Fruit fly (Drosophila melanogaster) ovary, adult (tissue): ENCODE data around the gene CG43355.

ENCODE experiments used
- CG17801 ChIP-seq: fragments of 200-800 bp; optimal IDR thresholded peaks from 2 replicates; lab custom pipeline; 2019; ENCODE audit warnings: missing biosample characterization, mild to moderate bottlenecking, missing genetic modification characterization, moderate library complexity; ENCODE audit not compliant: partially characterized antibody

CG43355 gene

DNA sequence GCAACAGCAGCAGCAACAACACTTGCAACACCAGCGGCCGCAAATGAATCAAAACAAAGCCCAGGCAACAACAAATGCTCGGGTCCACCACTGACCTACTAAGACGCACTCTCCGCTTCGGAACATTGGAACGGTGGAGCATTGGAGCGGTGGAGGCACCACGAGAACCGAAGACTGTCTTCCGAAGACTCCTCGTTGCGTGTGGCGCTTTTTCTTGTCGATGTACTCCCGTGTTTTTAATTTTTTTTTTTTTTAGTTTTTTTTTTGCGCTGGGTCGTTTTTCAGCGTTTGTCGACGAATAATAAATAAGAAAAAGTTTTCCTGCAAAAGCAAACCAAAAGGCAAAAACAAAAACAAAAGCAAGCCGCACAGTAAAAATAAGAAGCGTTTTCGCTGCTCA, 16.1 kb downstream of the CG43355 start:
- no peak for TF ChIP-seq CG17801 (GFP tag; lab: Kevin White, UChicago)

DNA sequence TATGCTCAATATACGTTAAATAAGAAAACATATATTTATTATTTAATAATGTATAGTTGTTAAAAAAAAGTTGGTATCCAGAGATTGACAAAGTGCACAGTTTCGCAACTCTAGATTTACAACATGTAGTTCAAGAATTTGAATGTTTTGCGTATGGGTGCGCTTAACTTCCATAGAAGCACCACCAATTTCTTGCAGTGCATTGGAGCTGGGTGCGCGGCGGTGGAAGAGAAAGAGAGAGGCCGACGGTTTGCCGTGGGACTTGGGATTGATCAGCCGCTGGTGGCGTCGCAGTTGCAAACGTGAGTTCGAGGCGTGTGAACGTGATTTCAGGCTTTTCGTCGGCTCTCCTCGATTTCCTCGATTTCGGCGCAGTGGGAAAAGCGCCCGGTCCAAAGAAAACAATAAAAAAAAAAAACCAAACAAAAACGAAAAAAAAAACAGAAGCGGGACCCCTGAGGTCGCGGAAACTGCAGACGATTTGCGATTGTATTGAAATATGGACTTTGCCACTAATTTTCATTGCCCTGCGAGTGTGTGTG, 17.0 kb downstream of the CG43355 start, which contains the start of gene spz4:
TSS of gene spz4 (plus strand) at position 289 of the 542 bp plus-strand sequence.
- TF ChIP-seq CG17801 (GFP tag; lab: Kevin White, UChicago) = no peak

DNA sequence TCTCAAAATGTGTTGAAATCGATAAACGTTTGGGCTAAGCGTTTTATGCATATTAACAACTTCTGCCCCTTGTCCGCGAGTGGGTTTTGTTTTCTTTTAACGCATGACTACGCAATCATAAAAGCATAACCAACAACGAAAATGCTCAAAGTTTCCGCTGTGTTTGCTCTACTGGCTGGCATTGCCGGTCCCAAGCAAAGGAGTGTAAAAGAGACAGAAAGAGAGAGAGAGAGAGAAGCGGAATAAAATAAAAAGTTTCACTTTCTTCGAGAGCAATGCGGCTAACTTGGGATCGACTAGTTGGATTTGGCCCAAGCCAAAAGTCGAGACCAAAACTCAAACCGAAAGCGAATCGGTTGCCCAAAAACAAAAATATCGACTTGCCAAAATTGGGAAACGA, 18.2 kb downstream of the CG43355 start:
- TF ChIP-seq CG17801 (GFP tag; lab: Kevin White, UChicago) = no peak

DNA sequence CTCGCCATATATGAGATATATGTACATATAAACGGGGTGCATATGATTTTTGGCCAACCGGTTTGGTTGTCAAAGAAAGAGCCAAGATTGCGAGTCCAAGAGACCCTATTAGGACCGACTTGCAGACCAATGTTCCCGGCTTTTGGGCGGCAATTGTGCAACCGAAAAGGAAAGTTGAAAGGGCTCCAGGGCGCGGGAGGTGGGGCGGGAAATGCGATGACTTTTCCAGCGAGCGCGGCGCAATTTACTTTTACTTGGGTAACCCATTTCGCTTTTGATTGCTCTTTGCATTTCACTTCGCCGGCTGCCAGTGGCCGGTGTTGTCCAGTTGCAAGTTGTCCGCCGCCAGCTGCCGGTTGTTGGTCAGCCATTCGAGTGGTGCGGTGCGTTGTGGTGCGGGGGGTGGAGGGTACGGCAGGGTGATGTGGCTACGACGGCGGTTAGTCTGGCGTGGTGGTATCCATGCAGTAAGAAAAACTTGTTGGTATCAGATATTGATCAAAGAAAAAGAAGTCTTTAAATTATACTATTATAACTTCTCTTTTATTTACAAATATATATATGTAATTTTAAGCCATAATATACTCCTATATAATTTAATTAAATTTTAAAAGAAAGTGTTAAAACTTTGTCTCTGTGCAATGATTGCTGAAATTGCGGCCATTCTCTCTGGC, 20.5 kb downstream of the CG43355 start:
- TF ChIP-seq CG17801 (GFP tag; lab: Kevin White, UChicago) = no peak

DNA sequence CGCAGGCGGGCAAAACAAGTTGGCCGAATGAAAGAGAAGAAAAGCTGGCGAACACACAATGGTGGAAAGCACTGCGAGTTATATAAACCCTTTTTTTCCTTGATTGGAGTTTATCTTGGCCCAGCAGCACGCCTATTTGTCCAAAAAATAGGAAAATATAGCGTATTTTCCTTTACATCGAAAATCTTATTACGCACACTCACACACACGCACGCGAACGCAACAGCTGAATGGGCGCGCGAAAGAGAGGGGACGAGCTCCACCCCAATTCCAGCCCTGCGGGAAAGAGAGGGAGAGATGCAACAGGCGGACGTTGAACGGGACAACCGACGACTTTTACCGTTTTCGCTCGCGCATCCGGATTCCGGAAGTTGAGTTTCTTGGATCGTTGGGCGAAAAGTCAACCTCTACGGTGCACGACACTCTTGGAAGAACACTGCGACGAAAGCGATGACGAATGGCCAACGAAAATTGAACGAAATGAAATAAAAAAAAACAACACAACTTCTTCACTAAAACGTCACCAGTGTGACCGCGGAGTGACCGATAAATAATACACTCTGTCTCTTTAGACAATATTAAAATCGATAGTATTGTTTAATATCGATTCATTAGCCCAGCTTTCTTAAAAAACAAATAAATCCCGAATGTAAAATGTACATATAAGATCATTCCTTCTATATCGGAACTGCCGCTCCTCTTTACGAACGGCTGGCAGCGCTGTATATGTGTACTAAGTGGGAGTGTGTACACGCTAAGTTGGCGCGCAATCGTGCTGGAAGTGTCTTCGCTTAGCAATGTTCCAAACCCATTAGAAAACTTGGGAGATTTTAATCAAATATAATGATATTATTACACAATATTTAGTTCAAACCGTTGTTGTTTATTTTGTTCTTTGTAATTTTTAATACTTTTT, 32.3 kb downstream of the CG43355 start, which contains the start of the genes Dlg5 and CG4970:
TSS of gene Dlg5 (minus strand) at position 556 of the 916 bp plus-strand sequence.
TSS of gene CG4970 (plus strand) at position 866 of the 916 bp plus-strand sequence.
- no peak for TF ChIP-seq CG17801 (GFP tag; lab: Kevin White, UChicago)

DNA sequence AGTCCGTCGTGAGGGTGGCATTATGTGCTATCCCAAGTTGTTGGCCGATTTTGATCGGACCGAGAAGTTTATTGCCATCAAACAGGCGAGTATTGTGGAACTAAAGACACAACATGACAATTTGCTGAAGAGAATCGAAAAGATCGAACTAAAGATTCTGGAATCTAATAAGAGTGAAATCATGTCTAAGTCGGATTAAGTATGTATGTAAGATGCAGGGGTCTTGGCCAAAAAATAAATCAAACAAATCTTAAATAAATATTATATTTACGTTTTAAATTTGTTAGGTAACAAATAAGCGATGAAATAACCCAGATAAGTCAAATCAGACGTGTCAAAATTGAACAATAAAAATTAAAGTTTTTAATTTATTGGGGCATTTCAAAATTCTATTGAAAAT, 35.0 kb downstream of the CG43355 start, which contains the start of gene CG14929:
TSS of gene CG14929 (plus strand) at position 301 of the 400 bp plus-strand sequence.
- TF ChIP-seq CG17801 (GFP tag; lab: Kevin White, UChicago) = no peak

DNA sequence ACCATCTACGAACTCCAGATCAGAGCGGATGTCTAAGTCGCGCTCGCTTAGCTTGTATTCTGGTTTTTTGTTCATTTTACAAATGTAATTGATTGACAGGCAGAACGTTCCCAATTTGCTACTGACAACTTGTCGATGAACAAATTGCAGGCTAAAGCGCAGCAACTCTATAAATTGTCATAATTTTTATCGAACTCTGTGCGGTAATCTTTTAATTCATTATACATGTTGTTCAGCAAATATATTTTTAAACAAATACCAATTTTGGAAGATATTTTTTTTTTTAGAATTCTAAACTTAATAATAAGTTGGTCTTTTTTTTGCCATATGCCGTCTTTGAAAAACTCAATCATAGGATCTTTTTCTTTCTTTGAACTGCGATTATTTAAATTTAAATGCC, 36.7 kb downstream of the CG43355 start, which contains the start of gene CG14930:
TSS of gene CG14930 (minus strand) at position 101 of the 400 bp plus-strand sequence.
- TF ChIP-seq CG17801 (GFP tag; lab: Kevin White, UChicago) = no peak

DNA sequence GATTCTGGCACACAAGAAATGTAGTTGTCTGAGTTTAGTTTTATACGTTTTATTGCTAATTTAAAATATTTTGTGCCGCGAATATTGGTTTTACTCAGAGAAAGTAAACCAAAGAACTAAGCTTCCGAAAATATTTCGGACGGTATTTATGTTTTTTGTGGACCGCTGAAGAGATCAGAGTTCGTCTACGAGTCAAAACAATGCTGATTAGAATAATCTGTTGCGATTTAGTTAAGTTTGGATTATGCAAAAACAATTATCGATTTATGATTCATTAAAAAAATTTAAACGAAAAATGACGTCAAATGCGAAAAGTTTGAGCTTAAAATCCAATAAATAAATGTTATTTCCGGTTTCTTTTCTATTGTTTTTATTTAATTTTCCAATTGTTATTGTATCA, 38.2 kb downstream of the CG43355 start, which contains the start of gene CG43153:
TSS of gene CG43153 (minus strand) at position 101 of the 400 bp plus-strand sequence.
- no peak for TF ChIP-seq CG17801 (GFP tag; lab: Kevin White, UChicago)

DNA sequence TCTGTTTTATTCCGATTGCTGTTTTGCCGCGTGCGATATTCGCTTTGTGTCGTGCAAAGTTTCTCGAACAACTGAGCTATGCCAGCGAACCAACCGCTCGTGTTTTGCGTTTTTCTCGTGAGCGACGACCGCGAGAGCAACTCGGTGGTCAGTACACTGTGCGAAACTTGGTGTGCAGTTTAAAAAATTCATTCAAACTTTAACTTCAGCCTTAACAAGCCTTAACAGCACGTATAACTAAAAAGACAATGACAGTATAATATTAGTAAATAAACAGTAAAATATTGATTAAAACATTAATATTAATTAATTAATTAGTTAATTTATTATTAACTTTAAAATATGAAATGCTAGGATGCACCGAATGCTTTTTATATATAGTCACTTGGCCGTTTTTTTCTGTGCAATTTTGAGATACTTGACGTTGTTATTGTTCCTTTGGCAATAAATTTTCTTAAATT, 43.7 kb downstream of the CG43355 start, which contains the start of gene CG31705:
TSS of gene CG31705 (minus strand) at position 77 of the 461 bp plus-strand sequence.
- TF ChIP-seq CG17801 (GFP tag; lab: Kevin White, UChicago) = peak; percentile 73

DNA sequence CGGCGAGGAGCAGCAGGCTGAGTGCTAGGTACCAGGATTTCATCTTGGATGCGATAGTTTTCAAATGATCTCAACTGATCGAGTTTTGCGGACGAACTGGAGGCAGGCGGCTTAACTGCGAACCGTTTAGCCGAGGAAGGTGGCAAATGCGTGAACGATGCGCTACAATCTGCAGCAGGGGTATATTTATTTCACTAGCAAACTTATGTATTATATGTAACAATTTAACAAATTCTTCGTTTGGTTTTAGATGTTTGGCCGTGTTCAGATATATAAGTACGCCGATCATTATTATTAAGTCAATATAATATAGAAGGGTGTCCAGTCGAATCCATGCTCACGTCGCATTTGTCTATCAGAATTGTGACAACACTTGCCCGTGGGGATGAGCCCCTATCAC, 46.4 kb downstream of the CG43355 start, which contains the start of gene CG31706:
TSS of gene CG31706 (minus strand) at position 101 of the 400 bp plus-strand sequence.
- no peak for TF ChIP-seq CG17801 (GFP tag; lab: Kevin White, UChicago)

DNA sequence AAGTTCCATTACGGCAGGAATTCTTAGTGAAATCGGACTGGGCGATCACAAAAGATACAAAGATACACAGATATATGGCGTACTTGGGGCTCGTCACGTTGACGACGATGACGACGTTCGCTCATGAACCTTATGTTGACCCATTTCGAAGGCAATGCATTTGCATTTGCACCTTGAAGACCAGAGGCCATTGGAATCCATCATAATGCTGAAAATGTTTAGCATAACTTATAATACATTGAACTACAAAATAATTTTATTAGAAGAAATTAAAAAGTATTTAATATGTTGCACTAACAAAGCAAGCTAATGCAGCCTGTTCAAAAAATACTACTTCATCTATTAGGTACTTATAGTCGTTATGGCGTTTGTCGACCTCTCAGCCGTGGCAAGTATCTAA, 47.0 kb downstream of the CG43355 start, which contains the start of gene CG34162:
TSS of gene CG34162 (plus strand) at position 301 of the 400 bp plus-strand sequence.
- TF ChIP-seq CG17801 (GFP tag; lab: Kevin White, UChicago) = no peak

DNA sequence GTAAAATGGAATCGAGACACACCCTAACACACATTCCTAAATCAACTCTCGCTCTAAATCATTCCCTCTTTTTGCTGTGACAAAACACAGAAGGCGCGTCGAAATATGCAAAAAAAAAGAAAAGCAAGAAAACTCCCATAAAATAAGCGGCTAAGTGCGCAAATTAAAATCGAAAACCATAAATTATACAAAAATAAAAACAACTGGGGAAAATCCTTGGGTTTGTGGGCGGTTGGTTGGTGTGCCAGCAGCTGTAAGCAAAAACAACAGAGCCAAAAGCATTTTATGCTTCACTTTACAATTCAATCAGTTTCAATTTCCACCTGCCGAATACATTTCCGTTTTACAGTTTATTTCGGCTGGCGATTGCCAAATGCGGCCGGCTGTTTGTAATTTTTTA, 51.3 kb downstream of the CG43355 start, which contains the start of gene CG43438:
TSS of gene CG43438 (plus strand) at position 301 of the 400 bp plus-strand sequence.
- no peak for TF ChIP-seq CG17801 (GFP tag; lab: Kevin White, UChicago)
